Fruit fly (Drosophila melanogaster) whole organism, embryonic: ENCODE measurements around the gene CG17996.

Experiments
- Awh ChIP-seq: fragments of 200-800 bp; sonication (Bioruptor generic); IDR thresholded peaks from 2 replicates; pipeline ENCODE4, ENCODE4 v1.3.6; 2022; ENCODE audit warnings: missing biosample characterization, missing genetic modification characterization
- BEAF-32 ChIP-seq: fragments of 200-800 bp; sonication (Bioruptor generic); optimal IDR thresholded peaks from 3 replicates; lab custom pipeline; 2017; ENCODE audit warnings: missing biosample characterization, missing genetic modification characterization, mild to moderate bottlenecking, moderate library complexity, missing genetic modification reagents
- CG10462 ChIP-seq: fragments of 200-800 bp; sonication (Bioruptor generic); optimal IDR thresholded peaks from 2 replicates; lab custom pipeline; 2016; ENCODE audit warnings: missing biosample characterization, missing genetic modification characterization
- CG11247 ChIP-seq: fragments of 200-800 bp; sonication (Bioruptor generic); IDR thresholded peaks from 2 replicates; pipeline ENCODE4 v1.3.6; 2022; ENCODE audit warnings: missing biosample characterization, missing genetic modification characterization
- CG11696 ChIP-seq: fragments of 200-800 bp; sonication (Bioruptor generic); IDR thresholded peaks from 2 replicates; pipeline ENCODE4 v1.3.6; 2022; ENCODE audit warnings: missing biosample characterization, missing genetic modification characterization
- CG12155 ChIP-seq: fragments of 200-800 bp; sonication (Bioruptor generic); optimal IDR thresholded peaks from 3 replicates; lab custom pipeline; 2016; ENCODE audit warnings: missing biosample characterization, missing genetic modification characterization
- CG12219 ChIP-seq: fragments of 200-800 bp; sonication (Bioruptor generic); optimal IDR thresholded peaks from 3 replicates; lab custom pipeline; 2018; ENCODE audit warnings: missing biosample characterization, mild to moderate bottlenecking, missing genetic modification characterization
- CG12391 ChIP-seq: fragments of 200-800 bp; sonication (Bioruptor generic); optimal IDR thresholded peaks from 3 replicates; lab custom pipeline; 2018; ENCODE audit warnings: missing biosample characterization, mild to moderate bottlenecking, missing genetic modification characterization, moderate library complexity
- CG12659 ChIP-seq: fragments of 200-800 bp; sonication (Bioruptor generic); optimal IDR thresholded peaks from 3 replicates; lab custom pipeline; 2017; ENCODE audit warnings: mild to moderate bottlenecking, missing biosample characterization, missing genetic modification reagents, missing genetic modification characterization
- CG13287 ChIP-seq: fragments of 200-800 bp; sonication (Bioruptor generic); IDR thresholded peaks from 2 replicates; pipeline ENCODE4 v1.3.6; 2022; ENCODE audit warnings: missing biosample characterization, missing genetic modification characterization; ENCODE audit not compliant: partially characterized antibody
- CG13424 ChIP-seq: fragments of 200-800 bp; sonication (Bioruptor generic); optimal IDR thresholded peaks from 2 replicates; lab custom pipeline; 2019; ENCODE audit warnings: missing biosample characterization, mild to moderate bottlenecking, missing genetic modification characterization, moderate library complexity
- CG14014 ChIP-seq: fragments of 200-800 bp; sonication (Bioruptor generic); IDR thresholded peaks from 2 replicates; pipeline ENCODE4 v1.3.6; 2022; ENCODE audit warnings: missing biosample characterization, missing genetic modification characterization
- CG15011 ChIP-seq: fragments of 200-800 bp; sonication (Bioruptor generic); optimal IDR thresholded peaks from 3 replicates; lab custom pipeline; 2018; ENCODE audit warnings: missing biosample characterization, mild to moderate bottlenecking, missing genetic modification characterization
- CG17359 ChIP-seq: fragments of 200-800 bp; sonication (Bioruptor generic); optimal IDR thresholded peaks from 3 replicates; lab custom pipeline; 2018; ENCODE audit warnings: missing biosample characterization, mild to moderate bottlenecking, missing genetic modification characterization, moderate library complexity
- CG17361 ChIP-seq: fragments of 200-800 bp; sonication (Bioruptor generic); IDR thresholded peaks from 3 replicates; pipeline ENCODE4 v1.3.6; 2022; ENCODE audit warnings: missing biosample characterization, missing genetic modification characterization
- CG17829 ChIP-seq: fragments of 200-800 bp; optimal IDR thresholded peaks from 2 replicates; lab custom pipeline; 2019; ENCODE audit warnings: missing biosample characterization, mild to moderate bottlenecking, missing genetic modification characterization, moderate library complexity
- CG3281 ChIP-seq: fragments of 200-800 bp; sonication (Bioruptor generic); optimal IDR thresholded peaks from 3 replicates; lab custom pipeline; 2017; ENCODE audit warnings: missing biosample characterization, mild to moderate bottlenecking, missing genetic modification characterization
- CG4404 ChIP-seq: fragments of 200-800 bp; sonication (Bioruptor generic); IDR thresholded peaks from 2 replicates; pipeline ENCODE4 v1.3.6; 2022; ENCODE audit warnings: missing biosample characterization, missing genetic modification characterization
- CG8388 ChIP-seq: fragments of 200-800 bp; sonication (Bioruptor generic); optimal IDR thresholded peaks from 2 replicates; lab custom pipeline; 2019; ENCODE audit warnings: missing biosample characterization, mild to moderate bottlenecking, missing genetic modification characterization, moderate library complexity
- CG9817 ChIP-seq: fragments of 200-800 bp; sonication (Bioruptor generic); optimal IDR thresholded peaks from 2 replicates; lab custom pipeline; 2018; ENCODE audit warnings: missing biosample characterization, mild to moderate bottlenecking, missing genetic modification characterization, moderate library complexity
- CkIIα-i1 ChIP-seq: fragments of 200-800 bp; sonication (Bioruptor generic); IDR thresholded peaks from 2 replicates; pipeline ENCODE4 v1.3.6; 2022; ENCODE audit warnings: missing biosample characterization, missing genetic modification characterization
- Dek ChIP-seq: fragments of 200-800 bp; sonication (Bioruptor generic); optimal IDR thresholded peaks from 3 replicates; lab custom pipeline; 2019; ENCODE audit warnings: missing biosample characterization, mild to moderate bottlenecking, missing genetic modification characterization, moderate library complexity
- Hmx ChIP-seq: fragments of 200-800 bp; sonication (Bioruptor generic); optimal IDR thresholded peaks from 2 replicates; lab custom pipeline; 2016; ENCODE audit warnings: missing biosample characterization, missing genetic modification characterization
- Hsf ChIP-seq: fragments of 200-800 bp; sonication (Bioruptor generic); optimal IDR thresholded peaks from 3 replicates; lab custom pipeline; 2016; ENCODE audit warnings: missing biosample characterization, missing genetic modification characterization
- Lhr ChIP-seq: fragments of 200-800 bp; sonication (Bioruptor generic); optimal IDR thresholded peaks from 3 replicates; lab custom pipeline; 2017; ENCODE audit warnings: mild to moderate bottlenecking, missing biosample characterization, missing genetic modification reagents, missing genetic modification characterization
- MBD-R2 ChIP-seq: fragments of 200-800 bp; sonication (Bioruptor generic); IDR thresholded peaks from 2 replicates; pipeline ENCODE4 v1.3.6; 2022; ENCODE audit warnings: missing biosample characterization, missing genetic modification characterization
- Mes4 ChIP-seq: fragments of 200-800 bp; sonication (Bioruptor generic); optimal IDR thresholded peaks from 2 replicates; lab custom pipeline; 2016; ENCODE audit warnings: missing biosample characterization, missing genetic modification characterization
- Rfx ChIP-seq: fragments of 200-800 bp; sonication (Bioruptor generic); IDR thresholded peaks from 2 replicates; pipeline ENCODE4 v1.3.6; 2022; ENCODE audit warnings: missing biosample characterization, missing genetic modification characterization
- Spps ChIP-seq: fragments of 200-800 bp; sonication (Bioruptor generic); optimal IDR thresholded peaks from 2 replicates; lab custom pipeline; 2018; ENCODE audit warnings: missing biosample characterization, mild to moderate bottlenecking, missing genetic modification characterization
- ara ChIP-seq: fragments of 200-800 bp; sonication (Bioruptor generic); IDR thresholded peaks from 2 replicates; pipeline ENCODE4 v1.3.6; 2022; ENCODE audit warnings: missing biosample characterization, missing genetic modification characterization
- bsh ChIP-seq, 2 experiments: fragments of 200-800 bp; sonication (Bioruptor generic); optimal IDR thresholded peaks; 2 replicates each; lab custom pipeline; 2017 to 2018; ENCODE audit warnings: mild to moderate bottlenecking in 2 of 2, missing biosample characterization in 2 of 2, missing genetic modification characterization in 2 of 2, moderate library complexity in 1 of 2
- chinmo ChIP-seq: fragments of 200-800 bp; sonication (Bioruptor generic); IDR thresholded peaks from 4 replicates; pipeline ENCODE4 v1.3.6; 2022; ENCODE audit warnings: missing biosample characterization, missing genetic modification characterization; ENCODE audit not compliant: partially characterized antibody
- ci ChIP-seq: fragments of 200-800 bp; sonication (Bioruptor generic); IDR thresholded peaks from 3 replicates; pipeline ENCODE4 v1.3.6; 2022; ENCODE audit warnings: missing biosample characterization, missing genetic modification characterization
- crol ChIP-seq: fragments of 200-800 bp; sonication (Bioruptor generic); IDR thresholded peaks from 2 replicates; pipeline ENCODE4 v1.3.6; 2022; ENCODE audit warnings: missing biosample characterization, missing genetic modification characterization
- dmrt11E ChIP-seq: fragments of 200-800 bp; sonication (Bioruptor generic); optimal IDR thresholded peaks from 3 replicates; lab custom pipeline; 2018; ENCODE audit warnings: missing biosample characterization, mild to moderate bottlenecking, missing genetic modification characterization, moderate library complexity
- emc ChIP-seq: fragments of 200-800 bp; sonication (Bioruptor generic); optimal IDR thresholded peaks from 2 replicates; lab custom pipeline; 2016; ENCODE audit warnings: missing biosample characterization, missing genetic modification characterization
- esg ChIP-seq: fragments of 200-800 bp; sonication (Bioruptor generic); conservative IDR thresholded peaks from 2 replicates; pipeline ENCODE4 v1.3.6; 2022; ENCODE audit warnings: missing biosample characterization, missing genetic modification characterization
- fd64A ChIP-seq: fragments of 200-800 bp; sonication (Bioruptor generic); optimal IDR thresholded peaks from 3 replicates; lab custom pipeline; 2018; ENCODE audit warnings: missing biosample characterization, mild to moderate bottlenecking, missing genetic modification characterization
- grn ChIP-seq: fragments of 200-800 bp; sonication (Bioruptor generic); optimal IDR thresholded peaks from 3 replicates; lab custom pipeline; 2017; ENCODE audit warnings: missing biosample characterization, missing genetic modification characterization
- gro ChIP-seq: fragments of 200-800 bp; sonication (Bioruptor generic); optimal IDR thresholded peaks from 2 replicates; lab custom pipeline; 2016; ENCODE audit warnings: missing biosample characterization, missing genetic modification characterization
- kay ChIP-seq: fragments of 200-800 bp; sonication (Bioruptor generic); optimal IDR thresholded peaks from 2 replicates; lab custom pipeline; 2016; ENCODE audit warnings: missing biosample characterization, missing genetic modification characterization
- lbe ChIP-seq: fragments of 200-800 bp; sonication (Bioruptor generic); optimal IDR thresholded peaks from 2 replicates; lab custom pipeline; 2016; ENCODE audit warnings: missing biosample characterization, mild to moderate bottlenecking, missing genetic modification characterization
- mld ChIP-seq: fragments of 200-800 bp; sonication (Bioruptor generic); IDR thresholded peaks from 3 replicates; pipeline ENCODE4 v1.3.6; 2022; ENCODE audit warnings: missing biosample characterization, missing genetic modification characterization; ENCODE audit not compliant: partially characterized antibody
- p53 ChIP-seq: fragments of 200-800 bp; sonication (Bioruptor generic); optimal IDR thresholded peaks from 2 replicates; lab custom pipeline; 2016; ENCODE audit warnings: missing biosample characterization, missing genetic modification characterization
- row ChIP-seq: fragments of 200-800 bp; sonication (Bioruptor generic); IDR thresholded peaks from 3 replicates; pipeline ENCODE4 v1.3.6; 2022; ENCODE audit warnings: missing biosample characterization, missing genetic modification characterization
- run ChIP-seq: fragments of 200-800 bp; sonication (Bioruptor generic); optimal IDR thresholded peaks from 3 replicates; lab custom pipeline; 2018; ENCODE audit warnings: missing biosample characterization, mild to moderate bottlenecking, missing genetic modification characterization
- salm ChIP-seq: fragments of 200-800 bp; sonication (Bioruptor generic); optimal IDR thresholded peaks from 2 replicates; lab custom pipeline; 2018; ENCODE audit warnings: missing biosample characterization, mild to moderate bottlenecking, missing genetic modification characterization
- sens-2 ChIP-seq: fragments of 200-800 bp; sonication (Bioruptor generic); IDR thresholded peaks from 2 replicates; pipeline ENCODE4 v1.3.6; 2022; ENCODE audit warnings: missing biosample characterization, missing genetic modification characterization
- stwl ChIP-seq: fragments of 200-800 bp; sonication (Bioruptor generic); optimal IDR thresholded peaks from 3 replicates; lab custom pipeline; 2018; ENCODE audit warnings: missing biosample characterization, mild to moderate bottlenecking, missing genetic modification characterization, moderate library complexity
- tio ChIP-seq: fragments of 200-800 bp; sonication (Bioruptor generic); optimal IDR thresholded peaks from 2 replicates; lab custom pipeline; 2017; ENCODE audit warnings: missing biosample characterization, missing genetic modification characterization, inconsistent platforms
- trem ChIP-seq: fragments of 200-800 bp; optimal IDR thresholded peaks from 3 replicates; lab custom pipeline; 2019; ENCODE audit warnings: missing biosample characterization, mild to moderate bottlenecking, missing genetic modification characterization, moderate library complexity
- unpg ChIP-seq: fragments of 200-800 bp; sonication (Bioruptor generic); optimal IDR thresholded peaks from 3 replicates; lab custom pipeline; 2018; ENCODE audit warnings: missing biosample characterization, mild to moderate bottlenecking, missing genetic modification characterization, moderate library complexity

CG17996 gene

DNA sequence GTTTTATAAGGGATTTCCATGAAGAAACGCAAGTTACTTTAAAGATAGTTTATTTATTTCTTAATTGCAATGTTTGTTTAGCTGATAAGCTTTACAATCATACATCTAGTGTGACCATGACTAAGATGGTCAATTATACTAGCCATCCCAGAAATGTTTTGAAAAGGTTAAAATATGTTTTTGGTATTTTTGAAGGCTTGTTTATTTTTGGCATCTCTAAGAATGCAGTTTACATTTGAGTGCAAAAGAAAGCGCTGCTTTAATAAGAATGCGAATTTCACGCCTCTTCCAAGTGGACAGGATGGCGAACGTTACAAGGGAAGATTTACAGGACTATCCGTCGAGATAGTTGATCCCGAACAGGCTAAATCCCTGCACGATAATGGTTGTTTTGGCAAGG lies 1.3 kb downstream of the CG17996 start, which contains the start of gene Tsen2:
Gene Tsen2 (plus strand): TSS at position 222 of the 400 bp plus-strand sequence.
- TF ChIP-seq CG12659 (GFP tag; lab: Kevin White, UChicago) (no peak), ara (GFP tag; lab: Robert Waterston, UW) (no peak), CG3281 (GFP tag; lab: Kevin White, UChicago) (no peak), CG14014 (GFP tag; lab: Robert Waterston, UW) (no peak), CkIIα-i1 (GFP tag; lab: Robert Waterston, UW) (no peak), CG12155 (GFP tag; lab: Kevin White, UChicago) (no peak), chinmo (GFP tag; lab: Robert Waterston, UW) (no peak), CG9817 (tag; lab: Kevin White, UChicago) (no peak), CG4404 (GFP tag; lab: Robert Waterston, UW) (no peak), emc (no peak), CG17361 (no peak), stwl (tag; lab: Kevin White, UChicago) (peak; percentile 31), CG10462 (no peak), Rfx (no peak), salm (tag; lab: Kevin White, UChicago) (no peak), lbe (GFP tag; lab: Kevin White, UChicago) (peak; percentile 9), ci (no peak), CG13424 (tag; lab: Kevin White, UChicago) (peak; percentile 12), tio (GFP tag; lab: Kevin White, UChicago) (no peak), CG13287 (GFP tag; lab: Robert Waterston, UW) (peak; percentile 21; the same call in 1 of the 2 replicates), mld (GFP tag; lab: Robert Waterston, UW) (no peak), CG8388 (GFP tag; lab: Kevin White, UChicago) (no peak), CG12391 (tag; lab: Kevin White, UChicago) (peak; percentile 16), kay (GFP tag; lab: Kevin White, UChicago) (no peak), trem (no peak), p53 (GFP tag; lab: Kevin White, UChicago) (no peak), BEAF-32 (GFP tag; lab: Kevin White, UChicago) (peak; percentile 34), Awh (GFP tag; lab: Robert Waterston, UW) (no peak), Hsf (no peak), esg (no peak), CG15011 (GFP tag; lab: Kevin White, UChicago) (no peak), Dek (no peak), Hmx (GFP tag; lab: Kevin White, UChicago) (no peak), CG11247 (GFP tag; lab: Robert Waterston, UW) (no peak), row (GFP tag; lab: Robert Waterston, UW) (peak; percentile 36; the same call in 1 of the 3 replicates), CG12219 (GFP tag; lab: Kevin White, UChicago) (no peak), Spps (tag; lab: Kevin White, UChicago) (no peak), gro (GFP tag; lab: Kevin White, UChicago) (no peak), unpg (GFP tag; lab: Kevin White, UChicago) (no peak), crol (GFP tag; lab: Robert Waterston, UW) (no peak), fd64A (GFP tag; lab: Kevin White, UChicago) (no peak), CG11696 (no peak), Mes4 (GFP tag; lab: Kevin White, UChicago) (no peak), dmrt11E (tag; lab: Kevin White, UChicago) (no peak), run (tag; lab: Kevin White, UChicago) (no peak), MBD-R2 (GFP tag; lab: Robert Waterston, UW) (peak; percentile 71), bsh (GFP tag; optimal IDR thresholded peaks at IDR 0.05; lab: Kevin White, UChicago) (no peak), grn (no peak), Lhr (peak; percentile 20), CG17829 (tag; lab: Kevin White, UChicago) (no peak), CG17359 (no peak), sens-2 (GFP tag; lab: Robert Waterston, UW) (no peak)
